Worm (Caenorhabditis elegans) whole organism, L1 larva: ENCODE data around the gene Y44A6D.3.

Experiments used
- C04F5.9 ChIP-seq: sonication (generic microtip); optimal IDR thresholded peaks from 2 replicates; lab custom pipeline; 2016; ENCODE audit warnings: missing genetic modification characterization, missing compliant biosample characterization
- C34B4.2 ChIP-seq: sonication (generic microtip); optimal IDR thresholded peaks from 2 replicates; lab custom pipeline; 2017; ENCODE audit warnings: mild to moderate bottlenecking, missing genetic modification characterization, missing compliant biosample characterization
- aha-1 ChIP-seq: fragments of 150-350 bp; optimal IDR thresholded peaks from 2 replicates; lab custom pipeline; 2014; ENCODE audit warnings: missing biosample characterization, missing genetic modification characterization
- aly-2 ChIP-seq: fragments of 150-350 bp; optimal IDR thresholded peaks from 2 replicates; lab custom pipeline; 2014; ENCODE audit warnings: missing biosample characterization, missing genetic modification characterization
- ama-1 ChIP-seq: fragments of 150-350 bp; optimal IDR thresholded peaks from 2 replicates; lab custom pipeline; 2014
- blmp-1 ChIP-seq: fragments of 150-350 bp; optimal IDR thresholded peaks from 2 replicates; lab custom pipeline; 2014; ENCODE audit warnings: missing biosample characterization, missing genetic modification characterization
- ceh-8 ChIP-seq: fragments of 200-800 bp; sonication (Bioruptor generic); optimal IDR thresholded peaks from 2 replicates; lab custom pipeline; 2018; ENCODE audit warnings: mild to moderate bottlenecking, missing genetic modification characterization, moderate library complexity, missing compliant biosample characterization
- ceh-82 ChIP-seq, 3 experiments: fragments of 150-350 bp in 1 of 3; sonication (generic microtip) in 2 of 3; optimal IDR thresholded peaks; 2 replicates each; lab custom pipeline; 2014 to 2017; ENCODE audit warnings: missing biosample characterization in 3 of 3, missing genetic modification characterization in 3 of 3
- ceh-90 ChIP-seq: sonication (generic microtip); optimal IDR thresholded peaks from 2 replicates; lab custom pipeline; 2016; ENCODE audit warnings: missing genetic modification characterization, missing compliant biosample characterization
- dpl-1 ChIP-seq, 3 experiments: fragments of 150-350 bp in 2 of 3; sonication (generic microtip) in 1 of 3; optimal IDR thresholded peaks; 2 replicates each; lab custom pipeline; 2014 to 2017; ENCODE audit warnings: missing biosample characterization in 3 of 3, missing genetic modification characterization in 3 of 3, missing genetic modification reagents in 3 of 3
- efl-1 ChIP-seq, 4 experiments: fragments of 150-350 bp; optimal IDR thresholded peaks in 3 of 4; peaks in 1 of 4; 1 replicate in 1 of 4; 2 replicates in 3 of 4; lab custom pipeline; 2014; ENCODE audit warnings: missing biosample characterization in 2 of 4, missing genetic modification characterization in 2 of 4, missing genetic modification reagents in 2 of 4
- egl-13 ChIP-seq: sonication (generic microtip); optimal IDR thresholded peaks from 2 replicates; lab custom pipeline; 2016; ENCODE audit warnings: missing genotype, missing genetic modification reagents, missing genetic modification characterization, missing compliant biosample characterization
- elt-3 ChIP-seq, 6 experiments: fragments of 150-350 bp in 1 of 6; sonication (generic microtip); optimal IDR thresholded peaks; 2 replicates each; lab custom pipeline; 2017 to 2018; ENCODE audit warnings: missing biosample characterization in 6 of 6, missing genetic modification characterization in 6 of 6, inconsistent platforms in 1 of 6
- fkh-10 ChIP-seq: sonication (generic microtip); optimal IDR thresholded peaks from 2 replicates; lab custom pipeline; 2017; ENCODE audit warnings: missing biosample characterization, missing genetic modification reagents, missing genetic modification characterization
- fkh-8 ChIP-seq: sonication (generic microtip); optimal IDR thresholded peaks from 2 replicates; lab custom pipeline; 2016; ENCODE audit warnings: mild to moderate bottlenecking, missing genetic modification characterization, missing compliant biosample characterization
- grh-1 ChIP-seq: fragments of 200-800 bp; sonication (Bioruptor generic); IDR thresholded peaks from 2 replicates; pipeline ENCODE4 v1.3.6; 2022; ENCODE audit warnings: missing genetic modification reagents, missing genetic modification characterization, missing compliant biosample characterization
- hpl-2 ChIP-seq: fragments of 150-350 bp; optimal IDR thresholded peaks from 2 replicates; lab custom pipeline; 2014; ENCODE audit warnings: missing biosample characterization, missing genetic modification reagents, missing genetic modification characterization
- irx-1 ChIP-seq: sonication (generic microtip); optimal IDR thresholded peaks from 2 replicates; lab custom pipeline; 2016; ENCODE audit warnings: missing genetic modification characterization, missing compliant biosample characterization
- jun-1 ChIP-seq: fragments of 150-350 bp; optimal IDR thresholded peaks from 2 replicates; lab custom pipeline; 2014; ENCODE audit warnings: missing biosample characterization, missing genetic modification reagents, missing genetic modification characterization
- lin-14 ChIP-seq: fragments of 200-800 bp; sonication (Bioruptor generic); optimal IDR thresholded peaks from 2 replicates; lab custom pipeline; 2018; ENCODE audit warnings: mild to moderate bottlenecking, missing genetic modification characterization, moderate library complexity, missing compliant biosample characterization
- lin-15B ChIP-seq: fragments of 150-350 bp; sonication (generic microtip); optimal IDR thresholded peaks from 3 replicates; lab custom pipeline; 2014; ENCODE audit warnings: missing biosample characterization, missing genetic modification characterization
- lin-39 ChIP-seq: fragments of 150-350 bp; optimal IDR thresholded peaks from 2 replicates; lab custom pipeline; 2014; ENCODE audit warnings: missing biosample characterization, missing genetic modification reagents, missing genetic modification characterization
- lir-3 ChIP-seq: sonication (generic microtip); optimal IDR thresholded peaks from 2 replicates; lab custom pipeline; 2016; ENCODE audit warnings: mild to moderate bottlenecking, missing genetic modification characterization, moderate library complexity, missing compliant biosample characterization; ENCODE audit not compliant: poor library complexity
- mdl-1 ChIP-seq, 2 experiments: fragments of 150-350 bp; optimal IDR thresholded peaks; 2 replicates each; lab custom pipeline; 2014 to 2017; ENCODE audit warnings: missing biosample characterization in 2 of 2, missing genetic modification characterization in 2 of 2, inconsistent platforms in 1 of 2
- mep-1 ChIP-seq: fragments of 150-350 bp; optimal IDR thresholded peaks from 2 replicates; lab custom pipeline; 2014; ENCODE audit warnings: missing biosample characterization, missing genetic modification characterization
- nhr-11 ChIP-seq: fragments of 150-350 bp; optimal IDR thresholded peaks from 2 replicates; lab custom pipeline; 2014; ENCODE audit warnings: missing biosample characterization, missing genetic modification characterization
- nhr-20 ChIP-seq: sonication (generic microtip); optimal IDR thresholded peaks from 2 replicates; lab custom pipeline; 2016; ENCODE audit warnings: mild to moderate bottlenecking, missing genetic modification characterization, missing compliant biosample characterization
- nhr-237 ChIP-seq: fragments of 150-350 bp; optimal IDR thresholded peaks from 2 replicates; lab custom pipeline; 2014; ENCODE audit warnings: missing biosample characterization, missing genetic modification characterization
- nhr-47 ChIP-seq: sonication (generic microtip); optimal IDR thresholded peaks from 2 replicates; lab custom pipeline; 2016; ENCODE audit warnings: mild to moderate bottlenecking, missing genetic modification characterization, moderate library complexity, missing compliant biosample characterization
- nhr-71 ChIP-seq: sonication (generic microtip); optimal IDR thresholded peaks from 2 replicates; lab custom pipeline; 2016; ENCODE audit warnings: mild to moderate bottlenecking, missing genetic modification characterization, moderate library complexity, missing compliant biosample characterization
- nhr-76 ChIP-seq: sonication (generic microtip); optimal IDR thresholded peaks from 2 replicates; lab custom pipeline; 2017; ENCODE audit warnings: missing biosample characterization, missing genetic modification characterization
- nhr-84 ChIP-seq: sonication (generic microtip); optimal IDR thresholded peaks from 2 replicates; lab custom pipeline; 2017; ENCODE audit warnings: missing biosample characterization, missing genetic modification characterization
- nhr-85 ChIP-seq: sonication (generic microtip); peaks from one replicate; lab custom pipeline; 2016; ENCODE audit warnings: missing genetic modification characterization, inconsistent platforms, missing compliant biosample characterization
- nhr-90 ChIP-seq: sonication (generic microtip); optimal IDR thresholded peaks from 2 replicates; lab custom pipeline; 2016; ENCODE audit warnings: mild to moderate bottlenecking, missing genetic modification characterization, missing compliant biosample characterization; ENCODE audit not compliant: poor library complexity
- pag-3 ChIP-seq: sonication (generic microtip); optimal IDR thresholded peaks from 2 replicates; lab custom pipeline; 2017; ENCODE audit warnings: missing genetic modification characterization, mild to moderate bottlenecking, missing compliant biosample characterization, antibody characterized with exemption, borderline replicate concordance; ENCODE audit not compliant: insufficient read depth
- pax-3 ChIP-seq: fragments of 200-800 bp; sonication (Bioruptor generic); optimal IDR thresholded peaks from 2 replicates; lab custom pipeline; 2018; ENCODE audit warnings: mild to moderate bottlenecking, missing genetic modification characterization, moderate library complexity, missing compliant biosample characterization
- pqm-1 ChIP-seq: sonication (generic microtip); optimal IDR thresholded peaks from 3 replicates; lab custom pipeline; 2017; ENCODE audit warnings: missing biosample characterization, missing genetic modification characterization
- skn-1 ChIP-seq: fragments of 150-350 bp; optimal IDR thresholded peaks from 2 replicates; lab custom pipeline; 2014; ENCODE audit warnings: missing biosample characterization, missing genetic modification characterization
- snpc-4 ChIP-seq: fragments of 150-350 bp; optimal IDR thresholded peaks from 2 replicates; lab custom pipeline; 2014; ENCODE audit warnings: missing biosample characterization, missing genetic modification characterization
- snu-23 ChIP-seq: sonication (generic microtip); optimal IDR thresholded peaks from 2 replicates; lab custom pipeline; 2016; ENCODE audit warnings: missing genetic modification characterization, missing compliant biosample characterization
- sox-4 ChIP-seq: sonication (generic microtip); optimal IDR thresholded peaks from 2 replicates; lab custom pipeline; 2016; ENCODE audit warnings: missing genetic modification characterization, missing compliant biosample characterization
- sptf-1 ChIP-seq: fragments of 150-350 bp; optimal IDR thresholded peaks from 2 replicates; lab custom pipeline; 2014; ENCODE audit warnings: missing biosample characterization, missing genetic modification characterization
- swsn-7 ChIP-seq: sonication (generic microtip); optimal IDR thresholded peaks from 2 replicates; lab custom pipeline; 2016; ENCODE audit warnings: missing genetic modification characterization, missing compliant biosample characterization
- tbx-2 ChIP-seq: sonication (generic microtip); optimal IDR thresholded peaks from 2 replicates; lab custom pipeline; 2016; ENCODE audit warnings: missing genetic modification characterization, missing compliant biosample characterization
- tlp-1 ChIP-seq: fragments of 150-350 bp; optimal IDR thresholded peaks from 2 replicates; lab custom pipeline; 2014; ENCODE audit warnings: missing biosample characterization, missing genetic modification characterization
- unc-30 ChIP-seq: sonication (generic microtip); optimal IDR thresholded peaks from 2 replicates; lab custom pipeline; 2017; ENCODE audit warnings: missing biosample characterization, missing genetic modification characterization
- unc-86 ChIP-seq: sonication (generic microtip); optimal IDR thresholded peaks from 2 replicates; lab custom pipeline; 2016; ENCODE audit warnings: missing genetic modification characterization, missing compliant biosample characterization
- unc-98 ChIP-seq: fragments of 200-800 bp; sonication (Bioruptor generic); IDR thresholded peaks from 2 replicates; pipeline ENCODE4 v1.3.6; 2022; ENCODE audit warnings: missing genetic modification characterization, missing compliant biosample characterization
- vab-15 ChIP-seq: sonication (generic microtip); optimal IDR thresholded peaks from 2 replicates; lab custom pipeline; 2017; ENCODE audit warnings: missing genotype, mild to moderate bottlenecking, missing genetic modification characterization, missing compliant biosample characterization
- zag-1 ChIP-seq: fragments of 150-350 bp; optimal IDR thresholded peaks from 2 replicates; lab custom pipeline; 2014; ENCODE audit warnings: missing biosample characterization, missing genetic modification characterization
- zip-4 ChIP-seq: fragments of 200-800 bp; sonication (Bioruptor generic); optimal IDR thresholded peaks from 2 replicates; lab custom pipeline; 2018; ENCODE audit warnings: mild to moderate bottlenecking, missing genetic modification characterization, moderate library complexity, missing compliant biosample characterization
- ztf-11 ChIP-seq, 2 experiments: sonication (generic microtip); optimal IDR thresholded peaks; 2 replicates each; lab custom pipeline; 2016 to 2017; ENCODE audit warnings: missing genetic modification characterization in 2 of 2, missing biosample characterization in 1 of 2, missing compliant biosample characterization in 1 of 2
- ztf-4 ChIP-seq: fragments of 150-350 bp; optimal IDR thresholded peaks from 2 replicates; lab custom pipeline; 2014; ENCODE audit warnings: missing biosample characterization, missing genetic modification characterization

Y44A6D.3 gene

DNA sequence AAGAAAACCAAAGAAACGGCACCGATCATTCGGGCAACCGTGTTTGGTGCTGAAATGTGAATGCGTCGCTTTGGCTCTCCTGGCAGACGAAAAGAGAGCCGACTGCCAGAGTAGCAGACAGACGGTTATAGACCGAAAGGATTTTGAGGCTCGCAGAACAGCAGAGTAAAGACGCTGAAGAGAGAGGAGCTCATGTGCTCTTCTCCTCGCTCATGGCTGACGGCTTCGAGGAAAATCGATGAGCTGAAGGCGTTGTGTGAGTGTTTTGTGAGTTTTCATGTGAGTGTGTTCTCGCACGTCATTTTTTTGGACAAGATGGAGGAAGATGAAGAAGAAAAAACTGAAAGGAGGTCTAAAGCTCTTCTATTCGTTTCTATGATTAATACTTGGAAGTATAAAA lies 36.6 kb upstream of the Y44A6D.3 start, which contains the start of gene sbt-1:
Gene sbt-1, minus strand, starts transcription at position 62 of the 400 bp plus-strand sequence.
- no peak for TF ChIP-seq pag-3 (tag; lab: Kevin White, UChicago)
- TF ChIP-seq mep-1 (tag; lab: Kevin White, UChicago), result peak; percentile 58
- TF ChIP-seq ztf-11 (tag; optimal IDR thresholded peaks at IDR 0.05; lab: Kevin White, UChicago), result no peak
- TF ChIP-seq nhr-71, result peak; percentile 75
- no peak for TF ChIP-seq C04F5.9
- peak; percentile 30 for TF ChIP-seq egl-13
- TF ChIP-seq unc-30 (tag; lab: Kevin White, UChicago), result no peak
- TF ChIP-seq ceh-8 (GFP tag; lab: Kevin White, UChicago), result no peak
- no peak for TF ChIP-seq grh-1
- TF ChIP-seq fkh-8 (tag; lab: Kevin White, UChicago), result peak; percentile 93
- TF ChIP-seq jun-1 (tag; lab: Kevin White, UChicago), result peak; percentile 11
- peak; percentile 2 for TF ChIP-seq aly-2
- TF ChIP-seq pqm-1 (tag; lab: Kevin White, UChicago), result no peak
- peak; percentile 90 for TF ChIP-seq lin-14 (GFP tag; lab: Kevin White, UChicago)
- no peak for TF ChIP-seq vab-15 (tag; lab: Kevin White, UChicago)
- no peak for TF ChIP-seq tlp-1 (tag; lab: Kevin White, UChicago)
- peak; percentile 64 for TF ChIP-seq snu-23 (GFP tag; lab: Kevin White, UChicago)
- TF ChIP-seq skn-1 (tag; lab: Kevin White, UChicago), result peak; percentile 11
- no peak for TF ChIP-seq blmp-1 (tag; lab: Kevin White, UChicago)
- no peak for TF ChIP-seq nhr-237 (tag; lab: Kevin White, UChicago)
- peak in 2 of 3 experiments; percentile 22 to 38 for TF ChIP-seq dpl-1 (GFP tag; optimal IDR thresholded peaks at IDR 0.05; lab: Kevin White, UChicago)
- no peak for TF ChIP-seq nhr-85
- peak; percentile 78 for TF ChIP-seq nhr-47 (tag; lab: Kevin White, UChicago)
- no peak for TF ChIP-seq nhr-90 (tag; lab: Kevin White, UChicago)
- TF ChIP-seq lir-3 (tag; lab: Kevin White, UChicago), result peak; percentile 0
- TF ChIP-seq unc-98 (GFP tag; lab: Robert Waterston, UW), result no peak
- TF ChIP-seq hpl-2, result no peak
- TF ChIP-seq zip-4 (GFP tag; lab: Kevin White, UChicago), result no peak
- no peak for TF ChIP-seq ama-1 (lab: Kevin White, UChicago)
- peak; percentile 78 for TF ChIP-seq swsn-7 (tag; lab: Kevin White, UChicago)
- TF ChIP-seq ceh-90 (tag; lab: Kevin White, UChicago), result no peak
- peak; percentile 18 for TF ChIP-seq snpc-4
- TF ChIP-seq sox-4 (tag; lab: Kevin White, UChicago), result no peak
- no peak for TF ChIP-seq C34B4.2 (tag; lab: Kevin White, UChicago)
- peak; percentile 62 for TF ChIP-seq pax-3 (tag; lab: Kevin White, UChicago)
- peak in 1 of 2 experiments; percentile 45 for TF ChIP-seq mdl-1 (tag; optimal IDR thresholded peaks at IDR 0.05; lab: Kevin White, UChicago)
- no peak for TF ChIP-seq irx-1 (tag; lab: Kevin White, UChicago)
- TF ChIP-seq efl-1 (optimal IDR thresholded peaks at IDR 0.05; lab: Kevin White, UChicago), result peak; percentile 49 to 64
- TF ChIP-seq efl-1 (GFP tag; optimal IDR thresholded peaks at IDR 0.05 in 1 of 2; lab: Kevin White, UChicago), result peak in 1 of 2 experiments; percentile 7
- TF ChIP-seq elt-3 (tag; optimal IDR thresholded peaks at IDR 0.05; lab: Kevin White, UChicago), result no peak
- TF ChIP-seq nhr-11 (tag; lab: Kevin White, UChicago), result no peak
- TF ChIP-seq nhr-20 (tag; lab: Kevin White, UChicago), result peak; percentile 5
- TF ChIP-seq ceh-82 (tag; optimal IDR thresholded peaks at IDR 0.05; lab: Kevin White, UChicago), result peak; percentile 58 to 85 (median 61)
- TF ChIP-seq fkh-10 (GFP tag; lab: Kevin White, UChicago), result peak; percentile 75
- no peak for TF ChIP-seq ztf-4 (tag; lab: Kevin White, UChicago)
- no peak for TF ChIP-seq nhr-76
- peak; percentile 86 for TF ChIP-seq unc-86 (tag; lab: Kevin White, UChicago)
- peak; percentile 23 for TF ChIP-seq lin-15B (tag; lab: Kevin White, UChicago)
- TF ChIP-seq lin-39, result no peak
- TF ChIP-seq aha-1 (tag; lab: Kevin White, UChicago), result no peak
- no peak for TF ChIP-seq nhr-84 (tag; lab: Kevin White, UChicago)
- peak; percentile 2 for TF ChIP-seq zag-1 (tag; lab: Kevin White, UChicago)
- TF ChIP-seq sptf-1 (tag; lab: Kevin White, UChicago), result no peak
- peak; percentile 63 for TF ChIP-seq tbx-2 (tag; lab: Kevin White, UChicago)
